Worm (Caenorhabditis elegans): ENCODE results near the gene plg-1.

plg-1 gene

ce11 chrIII:8865294-8865766 is 13.3 kb downstream of the plg-1 start:
- TF ChIP-seq nfya-1 (tag; optimal IDR thresholded peaks at IDR 0.05; ENCODE audit: insufficient read depth) (peak; percentile 53), unc-39 (tag; optimal IDR thresholded peaks at IDR 0.05) (no peak), sea-2 (GFP tag; optimal IDR thresholded peaks at IDR 0.05) (no peak), ZK546.5 (tag; optimal IDR thresholded peaks at IDR 0.05) (no peak), lin-39 (tag; optimal IDR thresholded peaks at IDR 0.05) (no peak), daf-12 (tag; optimal IDR thresholded peaks at IDR 0.05) (no peak), eor-1 (tag; optimal IDR thresholded peaks at IDR 0.05) (no peak), zag-1 (tag; optimal IDR thresholded peaks at IDR 0.05) (no peak), lsy-12 (tag; optimal IDR thresholded peaks at IDR 0.05) (peak; percentile 72), ceh-9 (tag; optimal IDR thresholded peaks at IDR 0.05) (no peak), ztf-4 (tag; optimal IDR thresholded peaks at IDR 0.05) (peak; percentile 8), aly-2 (tag; optimal IDR thresholded peaks at IDR 0.05) (no peak), pqm-1 (tag; optimal IDR thresholded peaks at IDR 0.05) (peak; percentile 67), nhr-77 (tag; optimal IDR thresholded peaks at IDR 0.05) (no peak), hmg-11 (tag; optimal IDR thresholded peaks at IDR 0.05) (peak; percentile 63), unc-62 (GFP tag; optimal IDR thresholded peaks at IDR 0.05) (no peak), nhr-23 (tag; optimal IDR thresholded peaks at IDR 0.05) (peak; percentile 57), ztf-11 (tag; optimal IDR thresholded peaks at IDR 0.05) (no peak), ceh-82 (tag; optimal IDR thresholded peaks at IDR 0.05) (no peak), nhr-43 (tag; optimal IDR thresholded peaks at IDR 0.05; ENCODE audit: poor library complexity, severe bottlenecking) (no peak), egl-5 (tag; optimal IDR thresholded peaks at IDR 0.05) (peak; percentile 16), lin-15B (tag; optimal IDR thresholded peaks at IDR 0.05) (peak; percentile 56), egl-27 (tag; optimal IDR thresholded peaks at IDR 0.05) (no peak), nhr-28 (tag; optimal IDR thresholded peaks at IDR 0.05) (no peak), nhr-67 (tag; optimal IDR thresholded peaks at IDR 0.05) (no peak), ceh-16 (tag; optimal IDR thresholded peaks at IDR 0.05) (no peak), mml-1 (tag; optimal IDR thresholded peaks at IDR 0.05) (no peak), mdl-1 (tag; optimal IDR thresholded peaks at IDR 0.05) (no peak), elt-2 (tag; optimal IDR thresholded peaks at IDR 0.05) (peak; percentile 84), skn-1 (tag; optimal IDR thresholded peaks at IDR 0.05) (no peak), nhr-12 (tag; optimal IDR thresholded peaks at IDR 0.05) (no peak), fos-1 (tag; optimal IDR thresholded peaks at IDR 0.05) (peak; percentile 71), nhr-25 (tag; optimal IDR thresholded peaks at IDR 0.05) (peak; percentile 75), nhr-237 (tag; optimal IDR thresholded peaks at IDR 0.05) (no peak), nhr-76 (tag; optimal IDR thresholded peaks at IDR 0.05) (no peak), jun-1 (tag; optimal IDR thresholded peaks at IDR 0.05) (peak; percentile 74), elt-3 (tag; optimal IDR thresholded peaks at IDR 0.05) (no peak), ama-1 (optimal IDR thresholded peaks at IDR 0.05) (peak; percentile 99), ceh-28 (tag; optimal IDR thresholded peaks at IDR 0.05) (peak; percentile 34), R02D3.7 (tag; optimal IDR thresholded peaks at IDR 0.05) (peak; percentile 33), fkh-10 (GFP tag; optimal IDR thresholded peaks at IDR 0.05) (no peak), pha-4 (tag; optimal IDR thresholded peaks at IDR 0.05) (no peak), fkh-2 (tag; optimal IDR thresholded peaks at IDR 0.05) (no peak), elt-1 (tag; optimal IDR thresholded peaks at IDR 0.05) (no peak), snpc-4 (tag; optimal IDR thresholded peaks at IDR 0.05) (peak; percentile 46), nhr-11 (tag; optimal IDR thresholded peaks at IDR 0.05) (no peak), tbx-2 (tag; optimal IDR thresholded peaks at IDR 0.05) (peak; percentile 25)

- TF ChIP-seq snpc-4 (tag; optimal IDR thresholded peaks at IDR 0.05) (no peak), nhr-67 (tag; optimal IDR thresholded peaks at IDR 0.05) (no peak), eor-1 (tag; optimal IDR thresholded peaks at IDR 0.05) (no peak), unc-62 (GFP tag; optimal IDR thresholded peaks at IDR 0.05) (no peak)
Observed at ce11 chrIII:8866038-8866437, 14.0 kb downstream of the plg-1 start.
